1 fruit fly cellular context compared by ENCODE assay signal in genomic region chr2L:18333831-18334437, dm6.
A peak's percentile ranks its signal among the peaks of the same experiment; 100 is the strongest.
TF ChIP-seq lines count a peak whose summit lies in the region.

No protein-coding gene starts in this region.

TF ChIP-seq in whole organism, embryonic, 481 proteins besides CTCF, POLR2A, EP300 and RAD21 (continued from another document):
- TF ChIP-seq Xrp1 (GFP tag; IDR thresholded peaks at IDR 0.05; lab: Robert Waterston, UW) (peak; percentile 42; the same call in 1 of the 2 replicates), gsb-n (tag; optimal IDR thresholded peaks at IDR 0.05; lab: Kevin White, UChicago) (no peak), phol (tag; optimal IDR thresholded peaks at IDR 0.05; lab: Kevin White, UChicago) (peak; percentile 18), CG8478 (optimal IDR thresholded peaks at IDR 0.05; lab: Kevin White, UChicago) (no peak), Ssrp (tag; optimal IDR thresholded peaks at IDR 0.05; lab: Kevin White, UChicago) (peak; percentile 21), gem (tag; optimal IDR thresholded peaks at IDR 0.05; lab: Kevin White, UChicago) (peak; percentile 35), D19A (tag; optimal IDR thresholded peaks at IDR 0.05; lab: Kevin White, UChicago) (peak; percentile 27), CG18764 (GFP tag; optimal IDR thresholded peaks at IDR 0.05; lab: Kevin White, UChicago) (no peak), Bdp1 (GFP tag; optimal IDR thresholded peaks at IDR 0.05; lab: Kevin White, UChicago) (no peak), twi (tag; optimal IDR thresholded peaks at IDR 0.05; lab: Kevin White, UChicago) (peak; percentile 66), CG10979 (tag; optimal IDR thresholded peaks at IDR 0.05; lab: Kevin White, UChicago) (peak; percentile 31), CG10267 (tag; optimal IDR thresholded peaks at IDR 0.05; lab: Kevin White, UChicago) (no peak), Camta (GFP tag; optimal IDR thresholded peaks at IDR 0.05; lab: Kevin White, UChicago) (no peak), CG3995 (GFP tag; optimal IDR thresholded peaks at IDR 0.05; lab: Kevin White, UChicago) (no peak), MTF-1 (GFP tag; optimal IDR thresholded peaks at IDR 0.05; lab: Kevin White, UChicago; ENCODE audit: borderline replicate concordance) (no peak), eyg (GFP tag; optimal IDR thresholded peaks at IDR 0.05; lab: Kevin White, UChicago) (no peak), CG2120 (GFP tag; optimal IDR thresholded peaks at IDR 0.05; lab: Kevin White, UChicago) (no peak), E2f2 (GFP tag; IDR thresholded peaks at IDR 0.05; lab: Robert Waterston, UW) (no peak), zfh1 (GFP tag; IDR thresholded peaks at IDR 0.05; lab: Robert Waterston, UW) (no peak), dmrt11E (tag; optimal IDR thresholded peaks at IDR 0.05; lab: Kevin White, UChicago) (peak; percentile 32), kay (GFP tag; optimal IDR thresholded peaks at IDR 0.05; lab: Kevin White, UChicago) (no peak), PHDP (tag; optimal IDR thresholded peaks at IDR 0.05; lab: Kevin White, UChicago) (no peak), CG12391 (tag; optimal IDR thresholded peaks at IDR 0.05; lab: Kevin White, UChicago) (peak; percentile 16), lola (GFP tag; optimal IDR thresholded peaks at IDR 0.05; lab: Kevin White, UChicago) (peak in 1 of 3 experiments; percentile 7), slbo (GFP tag; IDR thresholded peaks at IDR 0.05; lab: Robert Waterston, UW) (no peak), crp (GFP tag; optimal IDR thresholded peaks at IDR 0.05; lab: Kevin White, UChicago) (no peak), h (optimal IDR thresholded peaks at IDR 0.05; lab: Kevin White, UChicago) (no peak), CG8388 (GFP tag; optimal IDR thresholded peaks at IDR 0.05; lab: Kevin White, UChicago) (no peak), tio (GFP tag; optimal IDR thresholded peaks at IDR 0.05; lab: Kevin White, UChicago) (no peak), GATAe (GFP tag; conservative IDR thresholded peaks at IDR 0.05; lab: Robert Waterston, UW) (no peak), CG1832 (GFP tag; optimal IDR thresholded peaks at IDR 0.05; lab: Kevin White, UChicago) (no peak), tll (GFP tag; optimal IDR thresholded peaks at IDR 0.05; lab: Kevin White, UChicago) (peak in 1 of 2 experiments; percentile 12), usp (GFP tag; optimal IDR thresholded peaks at IDR 0.05; lab: Kevin White, UChicago) (no peak), bsh (GFP tag; optimal IDR thresholded peaks at IDR 0.05; lab: Kevin White, UChicago) (peak in 1 of 2 experiments; percentile 40), CG8281 (tag; optimal IDR thresholded peaks at IDR 0.05; lab: Kevin White, UChicago) (no peak), CG3065 (GFP tag; optimal IDR thresholded peaks at IDR 0.05; lab: Kevin White, UChicago) (no peak), tgo (GFP tag; IDR thresholded peaks at IDR 0.05; lab: Robert Waterston, UW) (no peak), pnt (GFP tag; optimal IDR thresholded peaks at IDR 0.05; lab: Kevin White, UChicago) (no peak), CG18262 (tag; optimal IDR thresholded peaks at IDR 0.05; lab: Kevin White, UChicago) (peak; percentile 29), Med (GFP tag; lab: Kevin White, UChicago) (peak; percentile 33), Aef1 (GFP tag; IDR thresholded peaks at IDR 0.05; lab: Robert Waterston, UW) (no peak), nmo (GFP tag; optimal IDR thresholded peaks at IDR 0.05; lab: Kevin White, UChicago) (peak; percentile 10), prd (optimal IDR thresholded peaks at IDR 0.05; lab: Kevin White, UChicago) (no peak), prd (GFP tag; IDR thresholded peaks at IDR 0.05; lab: Robert Waterston, UW) (no peak; the same call in 2 of the 3 replicates), MBD-R2 (GFP tag; IDR thresholded peaks at IDR 0.05; lab: Robert Waterston, UW) (no peak), CG9437 (GFP tag; optimal IDR thresholded peaks at IDR 0.05; lab: Kevin White, UChicago) (no peak), Sox102F (GFP tag; optimal IDR thresholded peaks at IDR 0.05; lab: Kevin White, UChicago) (peak; percentile 3), CG2199 (GFP tag; IDR thresholded peaks at IDR 0.05; lab: Robert Waterston, UW) (no peak), Ets97D (GFP tag; optimal IDR thresholded peaks at IDR 0.05; lab: Kevin White, UChicago) (no peak)
